Worm (Caenorhabditis elegans) whole organism, L3 larva: ENCODE measurements around the gene cyn-1.

Experiments
- elt-2 ChIP-seq: sonication (generic microtip); optimal IDR thresholded peaks from 2 replicates; lab custom pipeline; 2016; ENCODE audit warnings: missing genetic modification reagents, mild to moderate bottlenecking, missing genetic modification characterization, missing compliant biosample characterization
- lin-39 ChIP-seq: fragments of 150-350 bp; optimal IDR thresholded peaks from 2 replicates; lab custom pipeline; 2018; ENCODE audit warnings: missing biosample characterization, missing genetic modification reagents, missing genetic modification characterization
- nhr-28 ChIP-seq: fragments of 150-350 bp; optimal IDR thresholded peaks from 2 replicates; lab custom pipeline; 2014; ENCODE audit warnings: missing biosample characterization, missing genetic modification characterization
- tbx-2 ChIP-seq: sonication (generic microtip); optimal IDR thresholded peaks from 2 replicates; lab custom pipeline; 2016; ENCODE audit warnings: mild to moderate bottlenecking, missing genetic modification characterization, missing compliant biosample characterization
- unc-62 ChIP-seq: fragments of 150-350 bp; sonication (generic microtip); optimal IDR thresholded peaks from 4 replicates; lab custom pipeline; 2014; ENCODE audit warnings: missing biosample characterization, missing genetic modification reagents, missing genetic modification characterization

DNA sequence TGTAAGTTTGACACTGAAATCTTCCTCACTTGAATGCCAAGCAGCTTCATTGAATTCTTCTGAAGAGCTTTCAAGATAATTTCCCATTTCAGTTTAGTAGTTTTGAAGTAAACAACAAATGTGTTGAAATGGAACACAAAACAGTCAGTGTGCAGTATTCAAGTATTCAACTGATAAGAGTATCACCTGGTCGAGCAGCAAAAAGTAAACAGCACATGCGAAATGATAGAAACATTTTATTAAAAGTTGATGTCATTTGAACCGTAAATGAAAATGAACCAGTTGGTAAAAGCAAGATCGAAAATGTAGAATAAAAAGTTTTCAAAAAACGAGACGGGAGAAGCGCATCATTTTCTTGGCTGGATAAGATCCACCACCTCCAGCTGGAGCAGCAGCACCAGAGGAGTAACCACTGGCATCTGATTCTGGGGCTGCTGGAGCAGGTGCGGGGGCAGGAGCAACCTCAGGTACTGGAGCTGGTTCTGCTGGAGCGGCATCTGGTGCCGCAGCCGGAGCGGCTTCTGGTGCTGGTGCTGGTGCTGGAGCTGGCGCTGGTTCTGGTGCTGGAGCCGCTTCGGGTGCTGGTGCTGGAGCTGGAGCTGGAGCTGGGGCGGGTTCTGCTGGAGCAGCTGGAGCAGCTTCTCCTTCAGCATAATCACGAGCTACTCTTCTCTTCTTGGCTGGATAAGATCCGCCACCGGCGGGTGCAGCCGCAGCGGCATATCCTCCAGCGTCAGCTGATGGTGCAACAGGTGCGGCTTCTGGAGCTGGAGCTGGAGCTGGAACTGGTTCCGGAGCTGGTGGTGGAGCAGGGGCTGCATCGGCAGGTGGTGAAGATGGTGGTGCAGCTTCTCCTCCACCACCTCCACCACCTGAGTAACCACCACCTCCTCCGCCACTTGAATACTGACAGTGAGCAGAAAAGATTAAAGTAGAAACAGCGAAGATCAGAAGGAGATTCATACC is 31.1 kb upstream of the cyn-1 start, which contains the start of the genes F47B8.4 and F47B8.18:
- TF ChIP-seq tbx-2 (tag; lab: Kevin White, UChicago) (no peak), nhr-28 (tag; lab: Kevin White, UChicago) (no peak), unc-62 (GFP tag; lab: Kevin White, UChicago) (no peak), elt-2 (tag; lab: Kevin White, UChicago) (peak; percentile 69), lin-39 (tag; lab: Kevin White, UChicago) (no peak)
